Worm (Caenorhabditis elegans): ENCODE data around the gene C31H2.4.

Gene C31H2.4

ce11 chrX:5164054-5164453 is 4.6 kb upstream of the C31H2.4 start:
- TF ChIP-seq ceh-13 (GFP tag; optimal IDR thresholded peaks at IDR 0.05) = no peak
- TF ChIP-seq scrt-1 (GFP tag; IDR thresholded peaks at IDR 0.05) = no peak
- TF ChIP-seq hnd-1 (tag; optimal IDR thresholded peaks at IDR 0.05) = no peak
- no peak for TF ChIP-seq ets-7 (tag; optimal IDR thresholded peaks at IDR 0.05)
- TF ChIP-seq tbx-11 (GFP tag; IDR thresholded peaks at IDR 0.05) = no peak
- no peak for TF ChIP-seq hmbx-1 (tag; optimal IDR thresholded peaks at IDR 0.05)
- TF ChIP-seq F13C5.2 (tag; optimal IDR thresholded peaks at IDR 0.05) = no peak
- TF ChIP-seq tra-4 (tag; optimal IDR thresholded peaks at IDR 0.05) = no peak
- TF ChIP-seq flt-1 (GFP tag; IDR thresholded peaks at IDR 0.05) = no peak
- TF ChIP-seq B0310.2 (tag; optimal IDR thresholded peaks at IDR 0.05) = no peak
- TF ChIP-seq pes-1 (GFP tag; IDR thresholded peaks at IDR 0.05) = no peak

- TF ChIP-seq ets-7 (tag; optimal IDR thresholded peaks at IDR 0.05) (no peak), hnd-1 (tag; optimal IDR thresholded peaks at IDR 0.05) (no peak), hmg-4 (GFP tag; optimal IDR thresholded peaks at IDR 0.05) (no peak), ceh-36 (tag; optimal IDR thresholded peaks at IDR 0.05) (no peak), sea-1 (GFP tag; conservative IDR thresholded peaks at IDR 0.05) (no peak), tbx-37 (GFP tag; conservative IDR thresholded peaks at IDR 0.05) (no peak), F13C5.2 (tag; optimal IDR thresholded peaks at IDR 0.05) (no peak), flt-1 (GFP tag; IDR thresholded peaks at IDR 0.05) (no peak), tra-4 (tag; optimal IDR thresholded peaks at IDR 0.05) (no peak), scrt-1 (GFP tag; IDR thresholded peaks at IDR 0.05) (no peak), pes-1 (GFP tag; IDR thresholded peaks at IDR 0.05) (no peak), hmbx-1 (tag; optimal IDR thresholded peaks at IDR 0.05) (no peak), ceh-13 (GFP tag; optimal IDR thresholded peaks at IDR 0.05) (no peak), B0310.2 (tag; optimal IDR thresholded peaks at IDR 0.05) (no peak), aly-1 (tag; optimal IDR thresholded peaks at IDR 0.05) (no peak), ama-1 (optimal IDR thresholded peaks at IDR 0.05) (no peak), tbx-11 (GFP tag; IDR thresholded peaks at IDR 0.05) (no peak)
Measured at ce11 chrX:5162755-5163154, 3.3 kb upstream of the C31H2.4 start, which contains the start of gene EGAP5.1. EGAP5.1 (plus strand) TSS chrX:5163055.

ce11 chrX:5154278-5154677 is 5.2 kb downstream of the C31H2.4 start, which contains the start of gene C31H2.3:
C31H2.3 (minus strand) TSS chrX:5154378.
- TF ChIP-seq hmg-4 (GFP tag; optimal IDR thresholded peaks at IDR 0.05) = no peak
- no peak for TF ChIP-seq ceh-13 (GFP tag; optimal IDR thresholded peaks at IDR 0.05)
- no peak for TF ChIP-seq F13C5.2 (tag; optimal IDR thresholded peaks at IDR 0.05)
- no peak for TF ChIP-seq hnd-1 (tag; optimal IDR thresholded peaks at IDR 0.05)
- no peak for TF ChIP-seq ceh-36 (tag; optimal IDR thresholded peaks at IDR 0.05)
- TF ChIP-seq B0310.2 (tag; optimal IDR thresholded peaks at IDR 0.05) = no peak
- no peak for TF ChIP-seq tbx-37 (GFP tag; conservative IDR thresholded peaks at IDR 0.05)
- TF ChIP-seq ets-7 (tag; optimal IDR thresholded peaks at IDR 0.05) = no peak
- no peak for TF ChIP-seq sea-1 (GFP tag; conservative IDR thresholded peaks at IDR 0.05)
- no peak for TF ChIP-seq aly-1 (tag; optimal IDR thresholded peaks at IDR 0.05)
- no peak for TF ChIP-seq tbx-11 (GFP tag; IDR thresholded peaks at IDR 0.05)
- no peak for TF ChIP-seq hmbx-1 (tag; optimal IDR thresholded peaks at IDR 0.05)
- TF ChIP-seq scrt-1 (GFP tag; IDR thresholded peaks at IDR 0.05) = no peak
- no peak for TF ChIP-seq ama-1 (optimal IDR thresholded peaks at IDR 0.05)
- no peak for TF ChIP-seq pes-1 (GFP tag; IDR thresholded peaks at IDR 0.05)

ce11 chrX:5152931-5153330 is 6.5 kb downstream of the C31H2.4 start:
- no peak for TF ChIP-seq hmg-4 (GFP tag; optimal IDR thresholded peaks at IDR 0.05)
- TF ChIP-seq tbx-37 (GFP tag; conservative IDR thresholded peaks at IDR 0.05) = no peak
- TF ChIP-seq ceh-36 (tag; optimal IDR thresholded peaks at IDR 0.05) = no peak
- TF ChIP-seq hmbx-1 (tag; optimal IDR thresholded peaks at IDR 0.05) = no peak
- TF ChIP-seq ama-1 (optimal IDR thresholded peaks at IDR 0.05) = no peak
- no peak for TF ChIP-seq tra-4 (tag; optimal IDR thresholded peaks at IDR 0.05)
- no peak for TF ChIP-seq hnd-1 (tag; optimal IDR thresholded peaks at IDR 0.05)
- no peak for TF ChIP-seq ets-7 (tag; optimal IDR thresholded peaks at IDR 0.05)
- TF ChIP-seq B0310.2 (tag; optimal IDR thresholded peaks at IDR 0.05) = no peak
- TF ChIP-seq flt-1 (GFP tag; IDR thresholded peaks at IDR 0.05) = no peak
- TF ChIP-seq scrt-1 (GFP tag; IDR thresholded peaks at IDR 0.05) = no peak
- TF ChIP-seq sea-1 (GFP tag; conservative IDR thresholded peaks at IDR 0.05) = no peak
- TF ChIP-seq aly-1 (tag; optimal IDR thresholded peaks at IDR 0.05) = no peak
- TF ChIP-seq F13C5.2 (tag; optimal IDR thresholded peaks at IDR 0.05) = no peak

- no peak for TF ChIP-seq hmg-4 (GFP tag; optimal IDR thresholded peaks at IDR 0.05)
- TF ChIP-seq ets-7 (tag; optimal IDR thresholded peaks at IDR 0.05) = no peak
- TF ChIP-seq tbx-11 (GFP tag; IDR thresholded peaks at IDR 0.05) = no peak
Measured at ce11 chrX:5151866-5152265, 7.6 kb downstream of the C31H2.4 start.

ce11 chrX:5151403-5151802 is 8.1 kb downstream of the C31H2.4 start:
- TF ChIP-seq flt-1 (GFP tag; IDR thresholded peaks at IDR 0.05) (no peak), scrt-1 (GFP tag; IDR thresholded peaks at IDR 0.05) (no peak), tbx-11 (GFP tag; IDR thresholded peaks at IDR 0.05) (no peak), hmg-4 (GFP tag; optimal IDR thresholded peaks at IDR 0.05) (no peak), aly-1 (tag; optimal IDR thresholded peaks at IDR 0.05) (no peak), ama-1 (optimal IDR thresholded peaks at IDR 0.05) (no peak), tra-4 (tag; optimal IDR thresholded peaks at IDR 0.05) (no peak), pes-1 (GFP tag; IDR thresholded peaks at IDR 0.05) (no peak), B0310.2 (tag; optimal IDR thresholded peaks at IDR 0.05) (no peak), tbx-37 (GFP tag; conservative IDR thresholded peaks at IDR 0.05) (no peak), ceh-36 (tag; optimal IDR thresholded peaks at IDR 0.05) (no peak), hnd-1 (tag; optimal IDR thresholded peaks at IDR 0.05) (no peak)

- TF ChIP-seq hmbx-1 (tag; optimal IDR thresholded peaks at IDR 0.05) = no peak
- no peak for TF ChIP-seq hmg-4 (GFP tag; optimal IDR thresholded peaks at IDR 0.05)
- TF ChIP-seq B0310.2 (tag; optimal IDR thresholded peaks at IDR 0.05) = no peak
- no peak for TF ChIP-seq F13C5.2 (tag; optimal IDR thresholded peaks at IDR 0.05)
- TF ChIP-seq ets-7 (tag; optimal IDR thresholded peaks at IDR 0.05) = no peak
Measured at ce11 chrX:5150389-5150788, 9.1 kb downstream of the C31H2.4 start, which contains the start of gene dpy-8. dpy-8 (minus strand) TSS chrX:5150476.

- no peak for TF ChIP-seq F13C5.2 (tag; optimal IDR thresholded peaks at IDR 0.05)
Measured at ce11 chrX:5147918-5148317, 11.5 kb downstream of the C31H2.4 start, which contains the start of gene C31H2.14. C31H2.14 (plus strand) TSS chrX:5148218.

Measured in whole organism, early embryonic.